Worm (Caenorhabditis elegans): ENCODE results near the gene C27H6.8.

DNA sequence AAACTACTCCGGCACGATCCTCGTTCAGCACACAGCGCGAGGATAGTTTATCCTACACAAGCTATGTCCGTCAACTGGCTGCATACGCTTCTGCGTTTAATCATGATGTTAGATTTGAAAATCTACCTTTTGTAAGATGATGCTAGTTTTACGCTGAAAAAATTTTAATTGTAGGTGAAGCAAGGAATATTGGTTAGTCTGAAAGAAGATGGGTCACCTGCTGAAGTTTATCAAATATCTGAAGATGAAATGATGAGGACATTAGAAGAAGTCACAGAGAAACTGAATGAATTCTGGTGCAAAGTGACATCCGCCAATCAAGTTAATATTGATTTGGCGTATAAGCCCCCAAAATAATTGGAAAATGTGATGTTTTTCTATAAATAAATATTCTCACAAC is 4.1 kb downstream of the C27H6.8 start:
- no peak for TF ChIP-seq ets-7 (tag; optimal IDR thresholded peaks at IDR 0.05)
- TF ChIP-seq pes-1 (GFP tag; IDR thresholded peaks at IDR 0.05), result no peak
- no peak for TF ChIP-seq ama-1 (optimal IDR thresholded peaks at IDR 0.05)

Data from whole organism, early embryonic.